Fruit fly (Drosophila melanogaster): Measurements from ENCODE around the gene RpL34a.
A peak's percentile ranks its signal among the peaks of the same experiment; 100 is the strongest.

The RpL34a gene

dm6 chr3R:26020244-26021171 lies 38.6 kb downstream of the RpL34a start (continued):
- TF ChIP-seq peb (GFP tag; IDR thresholded peaks at IDR 0.05) (0 out of 2 replicates have a peak, but pooled peaks have one; percentile 8), sqz (GFP tag; optimal IDR thresholded peaks at IDR 0.05) (peak; percentile 33), esg (GFP tag; conservative IDR thresholded peaks at IDR 0.05) (peak; percentile 56), CG31365 (tag; optimal IDR thresholded peaks at IDR 0.05) (no peak), pb (GFP tag; optimal IDR thresholded peaks at IDR 0.05) (no peak), Nf-YA (GFP tag; IDR thresholded peaks at IDR 0.05) (peak; percentile 85), CG14965 (GFP tag; optimal IDR thresholded peaks at IDR 0.05; ENCODE audit: borderline replicate concordance) (no peak), Opbp (GFP tag; IDR thresholded peaks at IDR 0.05; ENCODE audit: partially characterized antibody) (no peak), CG13624 (GFP tag; optimal IDR thresholded peaks at IDR 0.05) (no peak), gem (tag; optimal IDR thresholded peaks at IDR 0.05) (peak; percentile 88), Tbp (GFP tag; optimal IDR thresholded peaks at IDR 0.05) (no peak), ac (GFP tag; optimal IDR thresholded peaks at IDR 0.05) (no peak), CG12769 (tag; optimal IDR thresholded peaks at IDR 0.05) (peak; percentile 96), CG2120 (GFP tag; optimal IDR thresholded peaks at IDR 0.05) (peak; percentile 43), dan (GFP tag; IDR thresholded peaks at IDR 0.05) (no peak), dmrt99B (tag; optimal IDR thresholded peaks at IDR 0.05) (peak; percentile 84), CG14667 (GFP tag; IDR thresholded peaks at IDR 0.05) (peak; percentile 45), kay (GFP tag; optimal IDR thresholded peaks at IDR 0.05) (no peak), HmgD (GFP tag; optimal IDR thresholded peaks at IDR 0.05) (no peak), Hmr (GFP tag; optimal IDR thresholded peaks at IDR 0.05) (peak; percentile 14), ara (GFP tag; IDR thresholded peaks at IDR 0.05) (peak; percentile 72), pfk (GFP tag; optimal IDR thresholded peaks at IDR 0.05) (no peak), Sry-β (GFP tag; optimal IDR thresholded peaks at IDR 0.05) (peak; percentile 11), CG11696 (GFP tag; IDR thresholded peaks at IDR 0.05) (no peak), CG9727 (GFP tag; optimal IDR thresholded peaks at IDR 0.05) (peak; percentile 63), CG8359 (GFP tag; optimal IDR thresholded peaks at IDR 0.05; ENCODE audit: borderline replicate concordance) (peak; percentile 22), Nf-YB (GFP tag; optimal IDR thresholded peaks at IDR 0.05) (peak; percentile 98), BEAF-32 (GFP tag; optimal IDR thresholded peaks at IDR 0.05) (no peak), sr (GFP tag; IDR thresholded peaks at IDR 0.05) (peak; percentile 65; the same call in 2 of the 3 replicates), CG6813 (GFP tag; optimal IDR thresholded peaks at IDR 0.05) (peak; percentile 62), CG10321 (GFP tag; IDR thresholded peaks at IDR 0.05) (no peak), CG12299 (tag; optimal IDR thresholded peaks at IDR 0.05) (no peak), tap (tag; optimal IDR thresholded peaks at IDR 0.05) (peak; percentile 1), CG18599 (GFP tag; optimal IDR thresholded peaks at IDR 0.05) (peak; percentile 73), CG4328 (GFP tag; optimal IDR thresholded peaks at IDR 0.05) (no peak), CG9437 (GFP tag; optimal IDR thresholded peaks at IDR 0.05) (peak; percentile 68), eyg (GFP tag; optimal IDR thresholded peaks at IDR 0.05) (no peak), ems (GFP tag; optimal IDR thresholded peaks at IDR 0.05) (peak; percentile 36), p53 (GFP tag; optimal IDR thresholded peaks at IDR 0.05) (no peak), CG12236 (GFP tag; optimal IDR thresholded peaks at IDR 0.05) (no peak), fd102C (GFP tag; optimal IDR thresholded peaks at IDR 0.05) (no peak), CG3065 (GFP tag; optimal IDR thresholded peaks at IDR 0.05) (peak; percentile 28), bsh (GFP tag; optimal IDR thresholded peaks at IDR 0.05) (peak; percentile 33 to 82), CG10543 (GFP tag; optimal IDR thresholded peaks at IDR 0.05) (peak; percentile 91), kni (GFP tag; optimal IDR thresholded peaks at IDR 0.05) (peak; percentile 99), Dad (GFP tag; optimal IDR thresholded peaks at IDR 0.05) (no peak), CG1647 (GFP tag; optimal IDR thresholded peaks at IDR 0.05) (no peak), CG3407 (GFP tag; optimal IDR thresholded peaks at IDR 0.05) (peak; percentile 62)
